Fruit fly (Drosophila melanogaster) whole organism, wandering third instar larva: ENCODE data around the gene Lint-1.

Experiments
- Abd-B ChIP-seq: fragments of >200 bp; optimal IDR thresholded peaks from 2 replicates; lab custom pipeline; 2017; ENCODE audit warnings: missing biosample characterization, missing genetic modification characterization
- CrebA ChIP-seq: fragments of 200-800 bp; sonication (Bioruptor generic); optimal IDR thresholded peaks from 2 replicates; lab custom pipeline; 2016; ENCODE audit warnings: missing biosample characterization, mild to moderate bottlenecking, missing genetic modification characterization, borderline replicate concordance
- Dif ChIP-seq: fragments of 200-275, 200-300 bp; sonication (Bioruptor generic); optimal IDR thresholded peaks from 2 replicates; lab custom pipeline; 2018; ENCODE audit warnings: missing biosample characterization, missing genetic modification characterization; ENCODE audit not compliant: partially characterized antibody
- GATAd ChIP-seq: sonication (Bioruptor generic); optimal IDR thresholded peaks from 2 replicates; lab custom pipeline; 2016; ENCODE audit warnings: missing biosample characterization, missing genetic modification characterization
- HLH106 ChIP-seq: fragments of 200-800 bp; optimal IDR thresholded peaks from 3 replicates; lab custom pipeline; 2019; ENCODE audit warnings: missing biosample characterization, mild to moderate bottlenecking, missing genetic modification characterization, moderate library complexity
- Hnf4 ChIP-seq: fragments of 200-800 bp; sonication (Bioruptor generic); optimal IDR thresholded peaks from 2 replicates; lab custom pipeline; 2016; ENCODE audit warnings: missing biosample characterization, mild to moderate bottlenecking, missing genetic modification characterization
- Hr78 ChIP-seq: fragments of >200 bp; optimal IDR thresholded peaks from 2 replicates; lab custom pipeline; 2017; ENCODE audit warnings: missing biosample characterization, missing genetic modification characterization
- Hr83 ChIP-seq: fragments of 200-300 bp; sonication (Bioruptor generic); optimal IDR thresholded peaks from 2 replicates; lab custom pipeline; 2016; ENCODE audit warnings: missing biosample characterization, mild to moderate bottlenecking, missing genetic modification characterization, moderate library complexity; ENCODE audit not compliant: poor library complexity, severe bottlenecking
- Jra ChIP-seq: sonication (Bioruptor generic); optimal IDR thresholded peaks from 2 replicates; lab custom pipeline; 2016; ENCODE audit warnings: missing biosample characterization, missing genetic modification characterization
- Mio ChIP-seq: sonication (Bioruptor generic); optimal IDR thresholded peaks from 2 replicates; lab custom pipeline; 2016; ENCODE audit warnings: missing biosample characterization, missing genetic modification characterization
- Myc ChIP-seq: fragments of >200 bp; optimal IDR thresholded peaks from 2 replicates; lab custom pipeline; 2017
- N ChIP-seq: fragments of >200 bp; optimal IDR thresholded peaks from 2 replicates; lab custom pipeline; 2018; ENCODE audit warnings: missing biosample characterization, missing external identifiers, missing genetic modification characterization
- OdsH ChIP-seq: fragments of 200-800 bp; sonication (Bioruptor generic); optimal IDR thresholded peaks from 2 replicates; lab custom pipeline; 2016; ENCODE audit warnings: missing biosample characterization, mild to moderate bottlenecking, missing genetic modification characterization
- Rel ChIP-seq, 2 experiments: fragments of 200-800 bp; sonication (Bioruptor generic) in 1 of 2; optimal IDR thresholded peaks; 2 replicates in 1 of 2; 3 replicates in 1 of 2; lab custom pipeline; 2016 to 2019; ENCODE audit warnings: mild to moderate bottlenecking in 2 of 2, missing biosample characterization in 2 of 2, missing genetic modification characterization in 2 of 2, moderate library complexity in 1 of 2
- Sp1 ChIP-seq: fragments of 200-800 bp; sonication (Bioruptor generic); optimal IDR thresholded peaks from 3 replicates; lab custom pipeline; 2019; ENCODE audit warnings: missing biosample characterization, mild to moderate bottlenecking, missing genetic modification characterization, moderate library complexity
- br ChIP-seq: fragments of 200-800 bp; sonication (Bioruptor generic); optimal IDR thresholded peaks from 2 replicates; lab custom pipeline; 2016; ENCODE audit warnings: missing biosample characterization, missing genetic modification characterization
- foxo ChIP-seq, 2 experiments: fragments of 200-800 bp; sonication (Bioruptor generic); optimal IDR thresholded peaks; 2 replicates in 1 of 2; 3 replicates in 1 of 2; lab custom pipeline; 2016 to 2017; ENCODE audit warnings: missing biosample characterization in 2 of 2, missing genetic modification characterization in 2 of 2
- fru ChIP-seq: fragments of 200-800 bp; sonication (Bioruptor generic); optimal IDR thresholded peaks from 3 replicates; lab custom pipeline; 2016; ENCODE audit warnings: missing biosample characterization, mild to moderate bottlenecking, missing genetic modification characterization
- h ChIP-seq: fragments of 200-800 bp; sonication (Bioruptor generic); optimal IDR thresholded peaks from 3 replicates; lab custom pipeline; 2016; ENCODE audit warnings: missing biosample characterization, mild to moderate bottlenecking, missing genetic modification characterization
- jim ChIP-seq: fragments of 175-275, 200-325 bp; sonication (Bioruptor generic); optimal IDR thresholded peaks from 2 replicates; lab custom pipeline; 2016; ENCODE audit warnings: missing biosample characterization, mild to moderate bottlenecking, missing genetic modification characterization
- lola ChIP-seq: fragments of >200 bp; optimal IDR thresholded peaks from 2 replicates; lab custom pipeline; 2017; ENCODE audit warnings: missing biosample characterization, missing genetic modification characterization
- psq ChIP-seq: fragments of 200-800 bp; sonication (Bioruptor generic); optimal IDR thresholded peaks from 3 replicates; lab custom pipeline; 2017; ENCODE audit warnings: missing biosample characterization, mild to moderate bottlenecking, missing genetic modification characterization, moderate library complexity
- rgr ChIP-seq: fragments of 200-800 bp; sonication (Bioruptor generic); optimal IDR thresholded peaks from 3 replicates; lab custom pipeline; 2016; ENCODE audit warnings: missing biosample characterization, mild to moderate bottlenecking, missing genetic modification characterization
- sage ChIP-seq: fragments of 200-800 bp; sonication (Bioruptor generic); optimal IDR thresholded peaks from 2 replicates; lab custom pipeline; 2016; ENCODE audit warnings: missing biosample characterization, mild to moderate bottlenecking, missing genetic modification characterization
- tai ChIP-seq: sonication (Bioruptor generic); optimal IDR thresholded peaks from 2 replicates; lab custom pipeline; 2016; ENCODE audit warnings: missing biosample characterization, missing genetic modification characterization
- usp ChIP-seq: fragments of >200 bp; optimal IDR thresholded peaks from 2 replicates; lab custom pipeline; 2017; ENCODE audit warnings: missing biosample characterization, missing genetic modification characterization
- woc ChIP-seq: sonication (Bioruptor generic); optimal IDR thresholded peaks from 2 replicates; lab custom pipeline; 2016; ENCODE audit warnings: missing biosample characterization, mild to moderate bottlenecking, missing genetic modification characterization

Lint-1 gene

dm6 chrX:11136587-11137512 lies 12.3 kb upstream of the Lint-1 start, which contains the start of gene Klp10A:
Gene Klp10A (minus strand): TSS chrX:11137118.
- no peak for TF ChIP-seq Rel (GFP tag; optimal IDR thresholded peaks at IDR 0.05; lab: Kevin White, UChicago)
- TF ChIP-seq Rel (tag; optimal IDR thresholded peaks at IDR 0.05; lab: Kevin White, UChicago): peak; percentile 22
- TF ChIP-seq Myc (lab: Kevin White, UChicago): peak; percentile 25
- TF ChIP-seq GATAd (GFP tag; lab: Kevin White, UChicago): no peak
- TF ChIP-seq usp (GFP tag; lab: Kevin White, UChicago): no peak
- peak; percentile 21 for TF ChIP-seq br (GFP tag; lab: Kevin White, UChicago)
- peak; percentile 51 for TF ChIP-seq rgr (GFP tag; lab: Kevin White, UChicago)
- TF ChIP-seq Sp1 (GFP tag; lab: Kevin White, UChicago): no peak
- peak; percentile 38 for TF ChIP-seq HLH106 (tag; lab: Kevin White, UChicago)
- peak in 1 of 2 experiments; percentile 56 for TF ChIP-seq foxo (GFP tag; optimal IDR thresholded peaks at IDR 0.05; lab: Kevin White, UChicago)
- TF ChIP-seq OdsH (GFP tag; lab: Kevin White, UChicago): no peak
- peak; percentile 36 for TF ChIP-seq fru (GFP tag; lab: Kevin White, UChicago)
- no peak for TF ChIP-seq Abd-B (GFP tag; lab: Kevin White, UChicago)
- TF ChIP-seq sage (GFP tag; lab: Kevin White, UChicago): no peak
- peak; percentile 28 for TF ChIP-seq N (GFP tag; lab: Kevin White, UChicago)
- TF ChIP-seq jim (GFP tag; lab: Kevin White, UChicago): no peak

- TF ChIP-seq Hr83 (GFP tag; lab: Kevin White, UChicago) (no peak), Hr78 (GFP tag; lab: Kevin White, UChicago) (peak; percentile 75), CrebA (GFP tag; lab: Kevin White, UChicago) (no peak), HLH106 (tag; lab: Kevin White, UChicago) (peak; percentile 25), N (GFP tag; lab: Kevin White, UChicago) (peak; percentile 82), woc (GFP tag; lab: Kevin White, UChicago) (peak; percentile 53), usp (GFP tag; lab: Kevin White, UChicago) (no peak), Rel (GFP tag; optimal IDR thresholded peaks at IDR 0.05; lab: Kevin White, UChicago) (no peak), Rel (tag; optimal IDR thresholded peaks at IDR 0.05; lab: Kevin White, UChicago) (peak; percentile 15), h (GFP tag; lab: Kevin White, UChicago) (peak; percentile 5)
Measured at dm6 chrX:11137566-11138186, 11.4 kb upstream of the Lint-1 start, which contains the start of gene CDK2AP1. Gene CDK2AP1 (plus strand): TSS chrX:11137859.

- no peak for TF ChIP-seq N (GFP tag; lab: Kevin White, UChicago)
- TF ChIP-seq sage (GFP tag; lab: Kevin White, UChicago): no peak
- no peak for TF ChIP-seq psq (GFP tag; lab: Kevin White, UChicago)
- no peak for TF ChIP-seq Hr83 (GFP tag; lab: Kevin White, UChicago)
- TF ChIP-seq Abd-B (GFP tag; lab: Kevin White, UChicago): no peak
- no peak for TF ChIP-seq OdsH (GFP tag; lab: Kevin White, UChicago)
- no peak for TF ChIP-seq tai
- TF ChIP-seq woc (GFP tag; lab: Kevin White, UChicago): no peak
- TF ChIP-seq Dif (GFP tag; lab: Kevin White, UChicago): no peak
- TF ChIP-seq Hnf4 (GFP tag; lab: Kevin White, UChicago): no peak
- no peak for TF ChIP-seq Jra
- TF ChIP-seq CrebA (GFP tag; lab: Kevin White, UChicago): no peak
- TF ChIP-seq lola (GFP tag; lab: Kevin White, UChicago): no peak
- no peak for TF ChIP-seq Mio (GFP tag; lab: Kevin White, UChicago)
Measured at dm6 chrX:11140163-11140562, 9.0 kb upstream of the Lint-1 start, which contains the start of gene ssp7. Gene ssp7 (minus strand): TSS chrX:11140263.
